Worm (Caenorhabditis elegans) whole organism, mixed stage, embryonic: Measurements from ENCODE around the gene F35D2.1.
A peak's percentile ranks its signal among the peaks of the same experiment; 100 is the strongest.

Experiments used
- elt-1 ChIP-seq: sonication (generic microtip); optimal IDR thresholded peaks from 2 replicates; lab custom pipeline; 2017; ENCODE audit warnings: missing genetic modification characterization, mild to moderate bottlenecking, missing compliant biosample characterization, antibody characterized with exemption, moderate library complexity, borderline replicate concordance; ENCODE audit not compliant: insufficient read depth
- elt-3 ChIP-seq: fragments of 150-350 bp; optimal IDR thresholded peaks from 2 replicates; lab custom pipeline; 2014; ENCODE audit warnings: missing biosample characterization, missing genetic modification characterization
- lin-32 ChIP-seq: fragments of 200-800 bp; sonication (Bioruptor generic); optimal IDR thresholded peaks from 2 replicates; lab custom pipeline; 2018; ENCODE audit warnings: mild to moderate bottlenecking, missing genetic modification characterization, missing compliant biosample characterization
- lsy-2 ChIP-seq: fragments of 150-350 bp; optimal IDR thresholded peaks from 2 replicates; lab custom pipeline; 2014; ENCODE audit warnings: missing biosample characterization, missing genetic modification characterization
- mab-5 ChIP-seq: fragments of 150-350 bp; optimal IDR thresholded peaks from 2 replicates; lab custom pipeline; 2014; ENCODE audit warnings: missing biosample characterization, missing genetic modification characterization
- nhr-2 ChIP-seq: fragments of 150-350 bp; optimal IDR thresholded peaks from 2 replicates; lab custom pipeline; 2014; ENCODE audit warnings: missing biosample characterization, missing genetic modification characterization
- nhr-76 ChIP-seq: sonication (generic microtip); optimal IDR thresholded peaks from 2 replicates; lab custom pipeline; 2017; ENCODE audit warnings: missing biosample characterization, missing genetic modification characterization
- sptf-1 ChIP-seq: sonication (generic microtip); optimal IDR thresholded peaks from 2 replicates; lab custom pipeline; 2017; ENCODE audit warnings: mild to moderate bottlenecking, missing genetic modification characterization, moderate library complexity, missing compliant biosample characterization
- ztf-11 ChIP-seq: fragments of 150-350 bp; optimal IDR thresholded peaks from 2 replicates; lab custom pipeline; 2014; ENCODE audit warnings: missing biosample characterization, missing genetic modification characterization

DNA sequence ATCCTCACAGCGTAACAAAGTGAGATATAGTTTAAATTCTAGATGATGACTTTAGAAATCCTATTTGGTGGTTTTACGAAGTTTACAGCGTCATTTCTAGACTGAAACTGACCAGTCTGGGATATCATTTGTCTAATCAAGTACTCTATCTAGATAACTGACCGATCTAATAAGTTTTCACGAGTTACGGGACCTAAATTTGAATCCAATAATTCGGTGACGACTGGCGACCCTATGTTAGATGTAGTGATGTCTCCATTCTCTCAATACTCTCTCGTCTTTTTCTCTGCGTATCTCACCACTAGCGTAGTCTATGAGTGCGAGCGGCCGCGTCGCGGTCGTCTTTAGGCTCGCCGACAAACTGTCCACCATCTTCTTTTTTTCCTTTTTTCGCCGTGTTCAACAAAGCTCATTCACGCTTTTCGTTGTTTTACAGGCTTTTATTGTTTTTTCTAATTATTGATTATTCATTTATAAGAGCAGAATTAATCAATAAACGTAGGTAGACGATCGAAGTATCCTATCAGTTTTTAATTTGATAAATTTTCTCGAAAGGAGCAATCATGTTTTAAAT, 39.7 kb downstream of the F35D2.1 start:
- TF ChIP-seq ztf-11 (tag; lab: Kevin White, UChicago) (no peak), lin-32 (GFP tag; lab: Kevin White, UChicago) (no peak), lsy-2 (peak; percentile 4), elt-3 (tag; lab: Kevin White, UChicago) (no peak), sptf-1 (tag; lab: Kevin White, UChicago) (no peak), mab-5 (tag; lab: Kevin White, UChicago) (no peak), elt-1 (tag; lab: Kevin White, UChicago) (no peak), nhr-76 (tag; lab: Kevin White, UChicago) (no peak), nhr-2 (tag; lab: Kevin White, UChicago) (no peak)
